Worm (Caenorhabditis elegans) whole organism, L2 larva: ENCODE measurements around the gene grl-5.

Source experiments
- F13H6.1 ChIP-seq: sonication (generic microtip); optimal IDR thresholded peaks from 2 replicates; lab custom pipeline; 2016; ENCODE audit warnings: missing genetic modification characterization, missing compliant biosample characterization
- Y55F3AM.14 ChIP-seq: fragments of 200-800 bp; sonication (Bioruptor generic); optimal IDR thresholded peaks from 2 replicates; lab custom pipeline; 2018; ENCODE audit warnings: mild to moderate bottlenecking, missing genetic modification characterization, missing compliant biosample characterization
- ZK546.5 ChIP-seq: sonication (generic microtip); optimal IDR thresholded peaks from 2 replicates; lab custom pipeline; 2017; ENCODE audit warnings: missing biosample characterization, missing genetic modification characterization
- alr-1 ChIP-seq: fragments of 150-350 bp; optimal IDR thresholded peaks from 2 replicates; lab custom pipeline; 2014; ENCODE audit warnings: missing biosample characterization, missing genetic modification characterization
- aly-2 ChIP-seq: fragments of 150-350 bp; optimal IDR thresholded peaks from 2 replicates; lab custom pipeline; 2014; ENCODE audit warnings: missing biosample characterization, missing genetic modification characterization
- ama-1 ChIP-seq: fragments of 150-350 bp; optimal IDR thresholded peaks from 2 replicates; lab custom pipeline; 2018; ENCODE audit warnings: inconsistent platforms
- blmp-1 ChIP-seq: sonication (generic microtip); optimal IDR thresholded peaks from 2 replicates; lab custom pipeline; 2017; ENCODE audit warnings: missing genetic modification characterization, mild to moderate bottlenecking, missing compliant biosample characterization, antibody characterized with exemption, moderate library complexity; ENCODE audit not compliant: insufficient read depth
- ceh-82 ChIP-seq: fragments of 150-350 bp; optimal IDR thresholded peaks from 2 replicates; lab custom pipeline; 2014; ENCODE audit warnings: missing biosample characterization, missing genetic modification characterization
- crh-2 ChIP-seq: sonication (generic microtip); optimal IDR thresholded peaks from 2 replicates; lab custom pipeline; 2017; ENCODE audit warnings: missing biosample characterization, missing genetic modification characterization
- elt-1 ChIP-seq: fragments of 150-350 bp; optimal IDR thresholded peaks from 2 replicates; lab custom pipeline; 2014; ENCODE audit warnings: missing biosample characterization, missing genetic modification characterization
- elt-3 ChIP-seq: sonication (generic microtip); optimal IDR thresholded peaks from 2 replicates; lab custom pipeline; 2017; ENCODE audit warnings: missing biosample characterization, missing genetic modification characterization
- fos-1 ChIP-seq: fragments of 150-350 bp; optimal IDR thresholded peaks from 2 replicates; lab custom pipeline; 2014; ENCODE audit warnings: missing biosample characterization, missing genetic modification characterization
- gmeb-1 ChIP-seq: fragments of 150-350 bp; optimal IDR thresholded peaks from 2 replicates; lab custom pipeline; 2014; ENCODE audit warnings: missing biosample characterization, missing genetic modification characterization
- lin-11 ChIP-seq: fragments of 150-350 bp; sonication (generic microtip); optimal IDR thresholded peaks from 2 replicates; lab custom pipeline; 2014; ENCODE audit warnings: missing biosample characterization, missing genetic modification characterization, inconsistent platforms, mixed read lengths
- lin-13 ChIP-seq: fragments of 150-350 bp; optimal IDR thresholded peaks from 2 replicates; lab custom pipeline; 2014; ENCODE audit warnings: missing biosample characterization, missing genetic modification reagents, missing genetic modification characterization
- mab-5 ChIP-seq: fragments of 150-350 bp; optimal IDR thresholded peaks from 2 replicates; lab custom pipeline; 2014; ENCODE audit warnings: missing biosample characterization, missing genetic modification characterization
- mbf-1 ChIP-seq: sonication (generic microtip); optimal IDR thresholded peaks from 2 replicates; lab custom pipeline; 2017; ENCODE audit warnings: missing biosample characterization, missing genetic modification characterization
- mdl-1 ChIP-seq, 2 experiments: fragments of 150-350 bp in 1 of 2; sonication (generic microtip) in 1 of 2; optimal IDR thresholded peaks; 2 replicates each; lab custom pipeline; 2017; ENCODE audit warnings: missing biosample characterization in 2 of 2, missing genetic modification characterization in 2 of 2
- nhr-11 ChIP-seq: fragments of 150-350 bp; optimal IDR thresholded peaks from 2 replicates; lab custom pipeline; 2014; ENCODE audit warnings: missing biosample characterization, missing genetic modification characterization
- nhr-12 ChIP-seq: fragments of 150-350 bp; optimal IDR thresholded peaks from 2 replicates; lab custom pipeline; 2014; ENCODE audit warnings: missing biosample characterization, missing genetic modification characterization
- nhr-129 ChIP-seq: fragments of 150-350 bp; optimal IDR thresholded peaks from 2 replicates; lab custom pipeline; 2014; ENCODE audit warnings: missing biosample characterization, missing genetic modification characterization
- nhr-21 ChIP-seq: fragments of 150-350 bp; optimal IDR thresholded peaks from 2 replicates; lab custom pipeline; 2014; ENCODE audit warnings: missing biosample characterization, missing genetic modification characterization
- nhr-23 ChIP-seq: fragments of 150-350 bp; optimal IDR thresholded peaks from 2 replicates; lab custom pipeline; 2014; ENCODE audit warnings: missing biosample characterization, missing genetic modification reagents, missing genetic modification characterization
- nhr-6 ChIP-seq: fragments of 150-350 bp; optimal IDR thresholded peaks from 2 replicates; lab custom pipeline; 2014; ENCODE audit warnings: missing biosample characterization, missing genetic modification characterization
- nhr-77 ChIP-seq: fragments of 150-350 bp; optimal IDR thresholded peaks from 2 replicates; lab custom pipeline; 2014; ENCODE audit warnings: missing biosample characterization, missing genetic modification characterization
- peb-1 ChIP-seq: fragments of 150-350 bp; optimal IDR thresholded peaks from 2 replicates; lab custom pipeline; 2014; ENCODE audit warnings: missing biosample characterization, missing genetic modification characterization
- skn-1 ChIP-seq: sonication (generic microtip); optimal IDR thresholded peaks from 2 replicates; lab custom pipeline; 2017; ENCODE audit warnings: missing biosample characterization, missing genetic modification characterization
- sma-3 ChIP-seq: sonication (generic microtip); optimal IDR thresholded peaks from 2 replicates; lab custom pipeline; 2016; ENCODE audit warnings: missing genetic modification reagents, missing genetic modification characterization, missing compliant biosample characterization
- snpc-4 ChIP-seq: fragments of 150-350 bp; optimal IDR thresholded peaks from 2 replicates; lab custom pipeline; 2014; ENCODE audit warnings: missing biosample characterization, missing genetic modification characterization
- unc-39 ChIP-seq: fragments of 150-350 bp; optimal IDR thresholded peaks from 2 replicates; lab custom pipeline; 2014; ENCODE audit warnings: missing biosample characterization, missing genetic modification characterization
- unc-55 ChIP-seq: fragments of 150-350 bp; sonication (generic microtip); optimal IDR thresholded peaks from 3 replicates; lab custom pipeline; 2014; ENCODE audit warnings: missing biosample characterization, missing genetic modification reagents, missing genetic modification characterization
- unc-62 ChIP-seq: fragments of 150-350 bp; optimal IDR thresholded peaks from 2 replicates; lab custom pipeline; 2014; ENCODE audit warnings: missing biosample characterization, missing genetic modification reagents, missing genetic modification characterization
- ztf-1 ChIP-seq: fragments of 200-800 bp; sonication (Bioruptor generic); conservative IDR thresholded peaks from 2 replicates; pipeline ENCODE4 v1.3.6; 2022; ENCODE audit warnings: missing genetic modification characterization, missing compliant biosample characterization
- ztf-4 ChIP-seq: fragments of 150-350 bp; optimal IDR thresholded peaks from 2 replicates; lab custom pipeline; 2014; ENCODE audit warnings: missing biosample characterization, missing genetic modification characterization

The grl-5 gene

DNA sequence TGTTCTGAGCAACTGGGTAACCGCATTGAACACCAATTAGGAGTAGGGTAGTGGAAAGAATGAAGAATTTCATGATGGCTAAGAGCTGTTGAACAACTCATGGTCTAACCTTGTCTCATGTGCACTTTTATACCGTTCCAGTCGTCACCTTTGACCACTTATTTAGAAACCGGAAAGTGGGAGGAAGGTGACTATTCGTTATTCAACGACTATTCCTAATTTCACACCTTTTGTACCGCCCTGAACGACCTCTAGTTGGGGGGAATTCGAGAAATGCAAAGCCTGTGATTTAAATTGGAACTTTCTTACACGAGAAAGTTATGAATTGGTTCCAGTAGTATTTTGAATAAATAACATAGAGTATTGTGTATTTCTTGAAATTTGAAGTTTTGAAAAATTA, 15.1 kb upstream of the grl-5 start, which contains the start of gene Y47D7A.12:
Y47D7A.12 (minus strand) TSS at position 101 of the 400 bp plus-strand sequence.
- TF ChIP-seq ZK546.5 (tag; lab: Kevin White, UChicago) (no peak), snpc-4 (tag; lab: Kevin White, UChicago) (no peak), blmp-1 (no peak), mdl-1 (tag; optimal IDR thresholded peaks at IDR 0.05; lab: Kevin White, UChicago) (no peak), ztf-4 (tag; lab: Kevin White, UChicago) (no peak), crh-2 (tag; lab: Kevin White, UChicago) (no peak), ama-1 (lab: Kevin White, UChicago) (no peak), mab-5 (no peak)

DNA sequence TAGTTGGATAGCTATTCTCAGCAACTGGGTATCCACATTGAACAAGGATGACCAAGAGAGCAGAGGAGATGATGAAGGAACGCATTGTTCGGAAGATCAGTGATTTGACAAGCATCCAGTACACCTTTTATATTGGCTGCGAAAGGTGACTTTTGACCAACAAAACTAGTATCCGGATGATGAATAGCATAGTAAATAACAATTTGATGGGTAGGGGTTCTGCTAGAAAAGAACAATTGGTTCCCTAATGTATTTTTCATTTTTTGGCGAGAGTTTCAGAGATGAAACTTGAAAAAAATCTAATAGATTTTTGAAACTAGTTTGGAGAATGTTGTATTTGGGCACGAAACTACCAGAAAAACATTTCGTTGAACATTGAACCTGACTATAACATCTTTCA, 13.7 kb upstream of the grl-5 start, which contains the start of gene Y47D7A.11:
Y47D7A.11 (minus strand) TSS at position 101 of the 400 bp plus-strand sequence.
- TF ChIP-seq nhr-23 (tag; lab: Kevin White, UChicago) (no peak), Y55F3AM.14 (GFP tag; lab: Kevin White, UChicago) (no peak), nhr-11 (tag; lab: Kevin White, UChicago) (no peak), ceh-82 (tag; lab: Kevin White, UChicago) (no peak), mbf-1 (tag; lab: Kevin White, UChicago) (no peak)

DNA sequence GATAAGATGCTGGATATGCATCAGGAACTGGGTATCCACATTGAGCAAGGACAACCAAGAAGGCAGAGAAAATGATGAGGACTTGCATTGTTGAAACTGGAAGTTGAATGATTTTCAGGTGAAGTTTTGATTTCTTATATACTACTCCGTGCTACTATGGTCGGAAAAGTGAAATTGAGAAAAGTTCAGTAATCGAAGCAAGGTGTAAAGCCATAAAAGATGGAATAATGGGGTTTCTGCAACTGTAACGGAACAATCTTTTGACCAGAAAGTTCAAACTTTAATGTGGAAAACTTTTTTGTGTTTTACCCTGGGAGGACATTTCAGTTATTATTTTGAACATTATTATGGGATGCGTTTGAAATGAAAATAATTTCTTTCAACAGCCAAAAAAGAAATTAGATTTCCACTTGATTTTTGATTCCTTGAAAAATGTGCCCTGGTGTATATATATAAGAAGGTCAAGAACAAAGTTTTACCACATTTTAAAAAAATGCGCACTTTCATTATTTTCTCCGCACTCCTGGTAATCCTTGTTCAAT, 9.5 kb upstream of the grl-5 start, which contains the start of the genes Y47D7A.9 and Y47D7A.19:
Y47D7A.9 (minus strand) TSS at position 101 of the 542 bp plus-strand sequence.
Y47D7A.19 (plus strand) TSS at position 492 of the 542 bp plus-strand sequence.
- TF ChIP-seq fos-1 (no peak), ZK546.5 (tag; lab: Kevin White, UChicago) (no peak), ztf-1 (GFP tag; lab: Robert Waterston, UW) (no peak), nhr-21 (tag; lab: Kevin White, UChicago) (no peak), blmp-1 (no peak), lin-13 (no peak), alr-1 (tag; lab: Kevin White, UChicago) (no peak)

DNA sequence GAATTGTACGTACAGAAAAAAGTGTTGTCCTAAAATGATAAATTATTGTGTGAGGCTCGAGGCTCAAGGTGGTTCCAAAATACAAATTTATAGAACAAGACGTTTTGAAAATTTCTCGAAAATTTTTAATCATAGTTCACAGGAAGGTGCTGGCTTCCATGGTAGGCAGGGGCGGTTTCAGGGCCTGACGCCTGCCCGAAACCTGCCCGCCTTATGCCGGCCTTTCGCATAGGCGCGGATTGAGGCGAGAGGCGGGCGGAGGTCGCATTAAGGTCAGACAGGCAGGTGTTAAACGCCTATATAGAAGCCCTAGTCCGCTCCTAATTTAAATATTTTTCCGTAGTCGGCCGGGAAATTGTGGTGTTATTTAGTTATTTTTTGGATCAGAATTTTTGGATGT, 8.6 kb upstream of the grl-5 start:
- TF ChIP-seq unc-55 (GFP tag; lab: Kevin White, UChicago) (no peak), nhr-21 (tag; lab: Kevin White, UChicago) (no peak), Y55F3AM.14 (GFP tag; lab: Kevin White, UChicago) (no peak), nhr-12 (tag; lab: Kevin White, UChicago) (no peak), blmp-1 (no peak), ZK546.5 (tag; lab: Kevin White, UChicago) (no peak), aly-2 (tag; lab: Kevin White, UChicago) (no peak), mab-5 (no peak), nhr-129 (tag; lab: Kevin White, UChicago) (no peak), skn-1 (tag; lab: Kevin White, UChicago) (no peak), nhr-77 (tag; lab: Kevin White, UChicago) (no peak), elt-3 (tag; lab: Kevin White, UChicago) (no peak), nhr-6 (no peak), sma-3 (no peak), nhr-23 (tag; lab: Kevin White, UChicago) (no peak), elt-1 (tag; lab: Kevin White, UChicago) (no peak)

DNA sequence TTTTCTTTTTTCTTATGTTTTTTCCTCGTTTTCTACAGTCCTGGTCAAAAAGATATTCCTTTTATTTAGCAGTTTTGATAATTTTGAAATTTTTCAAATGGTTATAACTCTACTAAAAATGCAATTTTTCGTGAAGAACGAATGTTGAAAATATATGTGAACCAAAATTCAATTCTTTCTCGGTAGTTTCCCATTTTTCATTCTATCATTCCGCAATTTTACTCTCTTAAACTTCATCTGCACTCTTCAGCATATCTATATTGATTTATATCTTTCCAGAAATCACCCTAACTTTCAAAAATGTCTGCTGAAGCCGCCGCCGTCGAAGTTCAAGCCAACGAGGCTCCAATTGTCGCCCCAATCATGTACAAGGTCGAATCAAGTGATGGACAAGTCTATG, 7.7 kb upstream of the grl-5 start, which contains the start of gene skr-7:
skr-7 (plus strand) TSS at position 301 of the 400 bp plus-strand sequence.
- TF ChIP-seq skn-1 (tag; lab: Kevin White, UChicago), result no peak
- no peak for TF ChIP-seq gmeb-1 (tag; lab: Kevin White, UChicago)
- no peak for TF ChIP-seq ceh-82 (tag; lab: Kevin White, UChicago)
- TF ChIP-seq unc-62 (GFP tag; lab: Kevin White, UChicago), result no peak
- no peak for TF ChIP-seq ZK546.5 (tag; lab: Kevin White, UChicago)
- no peak for TF ChIP-seq F13H6.1 (tag; lab: Kevin White, UChicago)
- no peak for TF ChIP-seq elt-3 (tag; lab: Kevin White, UChicago)
- no peak for TF ChIP-seq nhr-11 (tag; lab: Kevin White, UChicago)
- no peak for TF ChIP-seq Y55F3AM.14 (GFP tag; lab: Kevin White, UChicago)
- no peak for TF ChIP-seq aly-2 (tag; lab: Kevin White, UChicago)
- TF ChIP-seq lin-13, result no peak
- no peak for TF ChIP-seq snpc-4 (tag; lab: Kevin White, UChicago)
- no peak for TF ChIP-seq blmp-1
- no peak for TF ChIP-seq lin-11 (tag; lab: Kevin White, UChicago)
- no peak for TF ChIP-seq unc-39 (tag; lab: Kevin White, UChicago)
- TF ChIP-seq unc-55 (GFP tag; lab: Kevin White, UChicago), result no peak
- no peak for TF ChIP-seq peb-1 (tag; lab: Kevin White, UChicago)
